Fruit fly (Drosophila melanogaster) whole organism: ENCODE measurements around the gene CG33191.

Source experiments
- CG8478 ChIP-seq: fragments of >200 bp; optimal IDR thresholded peaks from 2 replicates; lab custom pipeline; 2018; ENCODE audit warnings: inconsistent platforms
- Dll ChIP-seq: fragments of >200 bp; optimal IDR thresholded peaks from 2 replicates; lab custom pipeline; 2017
- EcR ChIP-seq, 2 experiments: fragments of >200 bp; optimal IDR thresholded peaks; 2 replicates each; lab custom pipeline; 2017; ENCODE audit warnings: missing biosample characterization in 2 of 2, missing genetic modification characterization in 2 of 2, missing genetic modification reagents in 2 of 2
- pan ChIP-seq: fragments of >200 bp; optimal IDR thresholded peaks from 2 replicates; lab custom pipeline; 2017
- psq ChIP-seq: fragments of >200 bp; optimal IDR thresholded peaks from 2 replicates; lab custom pipeline; 2017
- usp ChIP-seq: fragments of >200 bp; optimal IDR thresholded peaks from 2 replicates; lab custom pipeline; 2017; ENCODE audit warnings: missing biosample characterization, missing genetic modification characterization, mixed read lengths

CG33191 gene

DNA sequence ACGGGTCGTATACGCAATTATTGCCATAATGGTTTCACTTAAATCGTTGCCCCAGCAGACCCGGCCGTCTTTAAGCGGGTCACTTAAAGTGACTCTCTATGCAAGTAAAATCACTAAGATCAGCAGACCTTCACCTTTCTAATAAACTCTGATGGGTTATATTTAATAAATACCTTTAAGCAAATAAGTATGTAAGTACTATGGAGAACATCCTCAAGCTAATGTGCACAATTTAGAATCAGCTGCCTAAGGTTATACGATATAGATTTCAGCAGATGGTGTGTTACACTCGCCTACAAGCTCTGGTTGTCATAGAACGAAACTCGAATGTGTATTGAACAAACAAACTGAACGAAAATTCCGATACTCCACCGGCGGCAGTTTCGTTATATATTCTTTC, 10.6 kb downstream of the CG33191 start, which contains the start of gene CG8236:
CG8236 (plus strand) TSS at position 301 of the 400 bp plus-strand sequence.
- TF ChIP-seq pan (lab: Kevin White, UChicago): no peak
- no peak for TF ChIP-seq psq (lab: Kevin White, UChicago)
- TF ChIP-seq EcR (GFP tag; optimal IDR thresholded peaks at IDR 0.05; lab: Kevin White, UChicago): no peak
- no peak for TF ChIP-seq Dll
- no peak for TF ChIP-seq usp (GFP tag; lab: Kevin White, UChicago)
- TF ChIP-seq CG8478 (lab: Kevin White, UChicago): no peak

DNA sequence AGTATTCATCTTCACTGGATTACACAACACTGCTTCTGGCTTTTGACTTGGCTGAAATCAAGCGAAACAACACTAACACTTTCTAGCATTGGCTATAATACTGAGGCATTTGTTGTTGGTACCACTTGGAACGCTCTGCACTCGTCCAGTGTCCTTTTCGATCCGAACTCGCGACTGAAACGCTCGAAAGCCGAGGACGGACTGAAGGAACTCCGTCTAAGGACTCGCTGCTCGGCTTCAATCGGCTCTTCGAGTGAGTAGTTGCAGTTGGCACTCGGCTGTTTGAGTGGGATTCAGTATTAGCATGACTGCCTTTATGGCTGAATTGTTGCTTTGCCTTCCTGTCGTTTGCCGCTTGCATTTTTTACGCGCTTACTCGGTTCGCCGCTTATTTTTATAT, 11.7 kb downstream of the CG33191 start, which contains the start of the genes CG34135 and CG11768:
CG34135 (minus strand) TSS at position 194 of the 400 bp plus-strand sequence.
CG11768 (minus strand) TSS at position 203 of the 400 bp plus-strand sequence.
- TF ChIP-seq EcR (GFP tag; optimal IDR thresholded peaks at IDR 0.05; lab: Kevin White, UChicago) (no peak), CG8478 (lab: Kevin White, UChicago) (no peak), pan (lab: Kevin White, UChicago) (no peak), Dll (no peak), usp (GFP tag; lab: Kevin White, UChicago) (no peak), psq (lab: Kevin White, UChicago) (no peak)

dm6 chr3R:8748776-8749126, 31.0 kb downstream of the CG33191 start:
- TF ChIP-seq psq (lab: Kevin White, UChicago) (no peak), Dll (no peak), EcR (GFP tag; optimal IDR thresholded peaks at IDR 0.05; lab: Kevin White, UChicago) (no peak), usp (GFP tag; lab: Kevin White, UChicago) (no peak), pan (lab: Kevin White, UChicago) (no peak), CG8478 (lab: Kevin White, UChicago) (no peak)

dm6 chr3R:8747871-8748775, 31.6 kb downstream of the CG33191 start:
- TF ChIP-seq CG8478 (lab: Kevin White, UChicago) (no peak), EcR (GFP tag; optimal IDR thresholded peaks at IDR 0.05; lab: Kevin White, UChicago) (peak; percentile 66 to 75)

- TF ChIP-seq pan (lab: Kevin White, UChicago) (no peak), usp (GFP tag; lab: Kevin White, UChicago) (no peak), psq (lab: Kevin White, UChicago) (no peak), EcR (GFP tag; optimal IDR thresholded peaks at IDR 0.05; lab: Kevin White, UChicago) (no peak), Dll (no peak), CG8478 (lab: Kevin White, UChicago) (no peak)
Measured at dm6 chr3R:8747134-8747870, 32.4 kb downstream of the CG33191 start, which contains the start of the genes CG9801 and Nasp. CG9801 (minus strand) TSS chr3R:8747675. Nasp (plus strand) TSS chr3R:8747798.

- TF ChIP-seq Dll (no peak), EcR (GFP tag; optimal IDR thresholded peaks at IDR 0.05; lab: Kevin White, UChicago) (no peak), pan (lab: Kevin White, UChicago) (no peak), usp (GFP tag; lab: Kevin White, UChicago) (no peak), CG8478 (lab: Kevin White, UChicago) (no peak), psq (lab: Kevin White, UChicago) (no peak)
Measured at dm6 chr3R:8746354-8746753, 33.4 kb downstream of the CG33191 start.

DNA sequence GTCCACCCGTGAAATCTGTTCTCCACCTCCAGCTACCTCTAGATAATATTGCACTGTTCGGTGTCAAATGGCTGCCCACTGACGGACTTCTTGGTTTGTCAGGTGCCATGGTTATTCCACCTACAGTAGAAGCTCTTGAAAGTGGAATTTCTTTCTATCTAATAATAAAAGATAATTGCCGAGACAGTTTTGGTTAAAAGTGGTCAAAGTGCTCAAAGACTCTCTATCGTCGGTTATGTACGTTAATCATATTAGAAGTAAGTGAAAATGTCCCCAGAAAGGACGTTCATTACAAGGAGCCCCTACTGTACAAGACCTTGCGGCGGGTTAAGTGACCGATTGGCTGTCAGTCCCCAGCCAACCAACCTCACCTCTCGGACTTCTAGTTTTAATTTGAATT, 35.5 kb downstream of the CG33191 start:
- no peak for TF ChIP-seq EcR (GFP tag; optimal IDR thresholded peaks at IDR 0.05; lab: Kevin White, UChicago)
- no peak for TF ChIP-seq psq (lab: Kevin White, UChicago)
- no peak for TF ChIP-seq CG8478 (lab: Kevin White, UChicago)
- TF ChIP-seq Dll: no peak

DNA sequence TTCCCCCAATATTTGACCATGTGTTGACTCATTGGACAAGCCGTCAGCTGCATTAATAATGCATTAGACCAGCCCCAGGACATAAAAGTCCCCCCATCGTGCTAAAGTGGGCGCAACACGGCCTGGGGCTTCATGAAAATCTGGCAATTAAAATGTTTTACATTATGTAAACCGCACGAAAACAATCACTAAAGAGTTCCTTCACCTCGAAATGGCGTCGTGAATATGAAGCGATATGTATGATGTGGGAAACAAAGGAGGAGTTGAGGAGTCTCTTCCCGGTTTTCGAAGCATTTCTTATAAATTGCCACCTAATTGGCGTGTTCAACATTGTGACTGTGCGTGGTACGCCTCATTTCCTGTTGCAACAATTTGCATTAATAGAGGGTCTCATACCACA, 37.1 kb downstream of the CG33191 start:
- TF ChIP-seq EcR (GFP tag; optimal IDR thresholded peaks at IDR 0.05; lab: Kevin White, UChicago): peak in 1 of 2 experiments; percentile 69
- no peak for TF ChIP-seq pan (lab: Kevin White, UChicago)

DNA sequence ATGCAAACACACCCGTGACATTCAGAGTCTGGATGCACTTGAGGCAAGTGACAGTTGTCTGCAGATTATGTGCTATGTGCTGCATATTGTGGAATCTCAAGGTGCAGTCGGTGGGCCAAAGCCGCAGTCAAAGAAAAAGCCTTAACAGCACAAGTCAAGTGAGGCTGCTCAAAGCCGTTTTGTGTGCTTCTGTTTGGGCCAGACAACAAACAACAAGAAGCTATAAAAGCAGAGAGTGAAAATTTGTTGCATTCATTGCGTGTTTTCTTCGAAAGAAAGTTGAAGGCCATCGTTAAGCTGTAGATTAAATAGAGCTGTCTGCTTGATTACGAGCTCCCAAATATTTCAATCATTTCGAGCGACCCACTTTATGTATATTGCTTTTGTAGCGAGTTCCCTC, 37.8 kb downstream of the CG33191 start:
- TF ChIP-seq usp (GFP tag; lab: Kevin White, UChicago): no peak
- no peak for TF ChIP-seq Dll
- TF ChIP-seq pan (lab: Kevin White, UChicago): no peak
- no peak for TF ChIP-seq EcR (GFP tag; optimal IDR thresholded peaks at IDR 0.05; lab: Kevin White, UChicago)
- no peak for TF ChIP-seq psq (lab: Kevin White, UChicago)
- no peak for TF ChIP-seq CG8478 (lab: Kevin White, UChicago)

DNA sequence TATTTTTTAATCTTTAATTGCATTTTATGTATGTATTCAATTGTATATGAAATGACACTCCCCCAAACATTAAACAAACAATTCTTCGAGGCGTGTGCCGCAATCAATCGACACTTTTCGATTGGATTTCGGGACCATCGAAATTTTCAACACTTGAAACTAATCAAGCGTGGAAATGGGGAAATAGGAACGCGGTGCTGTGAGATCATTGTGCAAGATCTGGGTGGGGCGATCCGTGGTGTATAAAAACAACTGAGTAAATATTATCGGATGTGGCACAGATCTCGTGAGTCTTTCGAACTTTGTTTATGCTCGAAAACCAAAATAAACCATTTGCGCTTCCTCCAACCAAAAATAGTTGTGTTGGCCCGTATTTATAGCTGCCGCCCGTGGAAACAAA, 38.5 kb downstream of the CG33191 start:
- TF ChIP-seq usp (GFP tag; lab: Kevin White, UChicago): no peak
- TF ChIP-seq pan (lab: Kevin White, UChicago): no peak
- TF ChIP-seq CG8478 (lab: Kevin White, UChicago): no peak
- no peak for TF ChIP-seq Dll
- no peak for TF ChIP-seq psq (lab: Kevin White, UChicago)
- TF ChIP-seq EcR (GFP tag; optimal IDR thresholded peaks at IDR 0.05; lab: Kevin White, UChicago): no peak

DNA sequence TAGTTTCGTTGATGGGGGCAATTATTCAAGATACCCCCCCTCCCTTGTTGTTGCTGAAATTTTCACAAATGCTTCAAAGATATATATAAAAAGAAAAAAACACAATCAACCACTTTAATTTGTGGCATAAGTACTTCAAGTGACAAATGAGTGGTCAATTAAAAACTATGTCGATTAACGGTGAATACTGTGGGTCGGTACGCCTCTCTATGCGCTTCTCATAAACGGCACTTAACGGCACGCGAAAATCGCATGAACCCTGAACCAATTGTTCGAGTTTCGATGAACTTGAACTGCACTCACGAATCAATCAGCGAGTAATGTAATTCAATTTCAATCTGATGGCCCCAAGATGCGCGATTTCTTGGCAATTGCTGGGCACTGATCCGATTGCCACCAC, 39.6 kb downstream of the CG33191 start:
- TF ChIP-seq CG8478 (lab: Kevin White, UChicago) (no peak), EcR (GFP tag; optimal IDR thresholded peaks at IDR 0.05; lab: Kevin White, UChicago) (no peak), usp (GFP tag; lab: Kevin White, UChicago) (no peak), pan (lab: Kevin White, UChicago) (no peak), psq (lab: Kevin White, UChicago) (no peak), Dll (no peak)
